Fruit fly (Drosophila melanogaster) whole organism, embryonic: Measurements from ENCODE around the gene frtz.

Experiments
- Ada2b ChIP-seq: fragments of 200-800 bp; sonication (Bioruptor generic); IDR thresholded peaks from 2 replicates; pipeline ENCODE4 v1.3.6; 2022; ENCODE audit warnings: missing biosample characterization, missing genetic modification characterization
- Bdp1 ChIP-seq: fragments of 200-800 bp; sonication (Bioruptor generic); optimal IDR thresholded peaks from 3 replicates; lab custom pipeline; 2016; ENCODE audit warnings: missing biosample characterization, missing genetic modification characterization
- BtbVII ChIP-seq: fragments of 200-800 bp; sonication (Bioruptor generic); optimal IDR thresholded peaks from 3 replicates; lab custom pipeline; 2017; ENCODE audit warnings: missing biosample characterization, mild to moderate bottlenecking, missing genetic modification characterization
- C15 ChIP-seq: fragments of 200-800 bp; sonication (Bioruptor generic); IDR thresholded peaks from 3 replicates; pipeline ENCODE4 v1.3.6; 2022; ENCODE audit warnings: missing biosample characterization, missing genetic modification characterization
- CG10267 ChIP-seq: fragments of 200-800 bp; sonication (Bioruptor generic); optimal IDR thresholded peaks from 2 replicates; lab custom pipeline; 2018; ENCODE audit warnings: missing biosample characterization, mild to moderate bottlenecking, missing genetic modification characterization, moderate library complexity
- CG10366 ChIP-seq: fragments of 200-800 bp; sonication (Bioruptor generic); IDR thresholded peaks from 2 replicates; pipeline ENCODE4 v1.3.6; 2022; ENCODE audit warnings: missing biosample characterization, missing genetic modification characterization
- CG10959 ChIP-seq: fragments of 200-800 bp; sonication (Bioruptor generic); IDR thresholded peaks from 2 replicates; pipeline ENCODE4 v1.3.6; 2022; ENCODE audit warnings: missing biosample characterization, missing genetic modification characterization
- CG12659 ChIP-seq: fragments of 200-800 bp; sonication (Bioruptor generic); optimal IDR thresholded peaks from 3 replicates; lab custom pipeline; 2017; ENCODE audit warnings: mild to moderate bottlenecking, missing biosample characterization, missing genetic modification reagents, missing genetic modification characterization
- CG12769 ChIP-seq: fragments of 200-800 bp; sonication (Bioruptor generic); optimal IDR thresholded peaks from 2 replicates; lab custom pipeline; 2019; ENCODE audit warnings: missing biosample characterization, mild to moderate bottlenecking, missing genetic modification characterization, moderate library complexity
- CG15601 ChIP-seq: fragments of 200-800 bp; sonication (Bioruptor generic); optimal IDR thresholded peaks from 3 replicates; lab custom pipeline; 2019; ENCODE audit warnings: missing biosample characterization, mild to moderate bottlenecking, missing genetic modification characterization, moderate library complexity
- CG18262 ChIP-seq: fragments of 200-800 bp; optimal IDR thresholded peaks from 3 replicates; lab custom pipeline; 2019; ENCODE audit warnings: missing biosample characterization, mild to moderate bottlenecking, missing genetic modification characterization, moderate library complexity
- CG32532 ChIP-seq: fragments of 200-800 bp; sonication (Bioruptor generic); IDR thresholded peaks from 2 replicates; pipeline ENCODE4 v1.3.6; 2022; ENCODE audit warnings: missing biosample characterization, missing genetic modification characterization
- CG3847 ChIP-seq: fragments of 200-800 bp; sonication (Bioruptor generic); IDR thresholded peaks from 2 replicates; pipeline ENCODE4 v1.3.6; 2022; ENCODE audit warnings: missing biosample characterization, missing genetic modification characterization
- CG6854 ChIP-seq: fragments of 200-800 bp; sonication (Bioruptor generic); optimal IDR thresholded peaks from 3 replicates; lab custom pipeline; 2017; ENCODE audit warnings: missing biosample characterization, mild to moderate bottlenecking, missing genetic modification characterization
- CG8281 ChIP-seq: fragments of 200-800 bp; sonication (Bioruptor generic); optimal IDR thresholded peaks from 2 replicates; lab custom pipeline; 2018; ENCODE audit warnings: missing biosample characterization, mild to moderate bottlenecking, missing genetic modification characterization, moderate library complexity
- CG8478 ChIP-seq: fragments of >200 bp; optimal IDR thresholded peaks from 2 replicates; lab custom pipeline; 2018
- Camta ChIP-seq: fragments of 200-800 bp; sonication (Bioruptor generic); optimal IDR thresholded peaks from 2 replicates; lab custom pipeline; 2016; ENCODE audit warnings: missing biosample characterization, missing genetic modification characterization
- CkIIα-i1 ChIP-seq: fragments of 200-800 bp; sonication (Bioruptor generic); IDR thresholded peaks from 2 replicates; pipeline ENCODE4 v1.3.6; 2022; ENCODE audit warnings: missing biosample characterization, missing genetic modification characterization
- CrebB ChIP-seq: fragments of 200-800 bp; sonication (Bioruptor generic); optimal IDR thresholded peaks from 3 replicates; lab custom pipeline; 2018; ENCODE audit warnings: missing biosample characterization, mild to moderate bottlenecking, missing genetic modification characterization
- Dad ChIP-seq: fragments of 200-800 bp; sonication (Bioruptor generic); optimal IDR thresholded peaks from 3 replicates; lab custom pipeline; 2016; ENCODE audit warnings: missing biosample characterization, missing genetic modification characterization
- Fer1 ChIP-seq: fragments of 200-800 bp; sonication (Bioruptor generic); optimal IDR thresholded peaks from 2 replicates; lab custom pipeline; 2017; ENCODE audit warnings: missing biosample characterization, mild to moderate bottlenecking, missing genetic modification characterization
- Fer3 ChIP-seq: fragments of 200-800 bp; sonication (Bioruptor generic); optimal IDR thresholded peaks from 2 replicates; lab custom pipeline; 2018; ENCODE audit warnings: missing biosample characterization, mild to moderate bottlenecking, missing genetic modification characterization, moderate library complexity
- Hr51 ChIP-seq, 2 experiments: fragments of 200-800 bp; sonication (Bioruptor generic); optimal IDR thresholded peaks; 2 replicates in 1 of 2; 3 replicates in 1 of 2; lab custom pipeline; 2016 to 2018; ENCODE audit warnings: missing biosample characterization in 2 of 2, missing genetic modification characterization in 2 of 2, mild to moderate bottlenecking in 1 of 2, moderate library complexity in 1 of 2
- Myb ChIP-seq: fragments of 200-800 bp; sonication (Bioruptor generic); optimal IDR thresholded peaks from 2 replicates; lab custom pipeline; 2016; ENCODE audit warnings: missing biosample characterization, missing genetic modification characterization
- NK7.1 ChIP-seq: fragments of 200-800 bp; sonication (Bioruptor generic); optimal IDR thresholded peaks from 3 replicates; lab custom pipeline; 2016; ENCODE audit warnings: missing biosample characterization, missing genetic modification characterization
- Neu2 ChIP-seq: fragments of 200-800 bp; sonication (Bioruptor generic); optimal IDR thresholded peaks from 3 replicates; lab custom pipeline; 2016; ENCODE audit warnings: missing biosample characterization, missing genetic modification characterization, borderline replicate concordance
- Poxn ChIP-seq: fragments of 200-800 bp; sonication (Bioruptor generic); IDR thresholded peaks from 2 replicates; pipeline ENCODE4 v1.3.6; 2022; ENCODE audit warnings: missing biosample characterization, missing genetic modification characterization
- Side ChIP-seq: fragments of 200-800 bp; sonication (Bioruptor generic); optimal IDR thresholded peaks from 2 replicates; lab custom pipeline; 2016; ENCODE audit warnings: missing biosample characterization, missing genetic modification characterization
- Sry-δ ChIP-seq: fragments of 200-800 bp; sonication (Bioruptor generic); optimal IDR thresholded peaks from 2 replicates; lab custom pipeline; 2016; ENCODE audit warnings: missing biosample characterization, missing genetic modification characterization
- ash1 ChIP-seq: fragments of 200-800 bp; sonication (Bioruptor generic); optimal IDR thresholded peaks from 2 replicates; lab custom pipeline; 2018; ENCODE audit warnings: missing biosample characterization, mild to moderate bottlenecking, missing genetic modification characterization
- az2 ChIP-seq: fragments of 200-800 bp; sonication (Bioruptor generic); optimal IDR thresholded peaks from 3 replicates; lab custom pipeline; 2016; ENCODE audit warnings: missing biosample characterization, missing genetic modification characterization
- bbx ChIP-seq: fragments of 200-800 bp; sonication (Bioruptor generic); IDR thresholded peaks from 2 replicates; pipeline ENCODE4 v1.3.6; 2022; ENCODE audit warnings: missing biosample characterization, missing genetic modification characterization; ENCODE audit not compliant: partially characterized antibody
- btn ChIP-seq: fragments of 200-800 bp; sonication (Bioruptor generic); optimal IDR thresholded peaks from 2 replicates; lab custom pipeline; 2016; ENCODE audit warnings: missing biosample characterization, missing genetic modification characterization
- chm ChIP-seq: fragments of 200-800 bp; sonication (Bioruptor generic); IDR thresholded peaks from 2 replicates; pipeline ENCODE4 v1.3.6; 2022; ENCODE audit warnings: missing biosample characterization, missing genetic modification characterization
- ci ChIP-seq: fragments of 200-800 bp; sonication (Bioruptor generic); IDR thresholded peaks from 3 replicates; pipeline ENCODE4 v1.3.6; 2022; ENCODE audit warnings: missing biosample characterization, missing genetic modification characterization
- cwo ChIP-seq: fragments of 200-800 bp; sonication (Bioruptor generic); optimal IDR thresholded peaks from 3 replicates; lab custom pipeline; 2017; ENCODE audit warnings: missing biosample characterization, missing genetic modification characterization, mild to moderate bottlenecking, moderate library complexity, missing genetic modification reagents
- dan ChIP-seq: fragments of 200-800 bp; sonication (Bioruptor generic); IDR thresholded peaks from 2 replicates; pipeline ENCODE4 v1.3.6; 2022; ENCODE audit warnings: missing biosample characterization, missing genetic modification characterization
- dysf ChIP-seq: fragments of 200-800 bp; sonication (Bioruptor generic); IDR thresholded peaks from 3 replicates; pipeline ENCODE4 v1.3.6; 2022; ENCODE audit warnings: missing biosample characterization, missing genetic modification characterization
- exex ChIP-seq: fragments of 200-800 bp; sonication (Bioruptor generic); optimal IDR thresholded peaks from 4 replicates; lab custom pipeline; 2018; ENCODE audit warnings: missing biosample characterization, mild to moderate bottlenecking, missing genetic modification characterization, moderate library complexity
- gsb ChIP-seq: fragments of 200-800 bp; sonication (Bioruptor generic); IDR thresholded peaks from 2 replicates; pipeline ENCODE4 v1.3.6; 2022; ENCODE audit warnings: missing biosample characterization, missing genetic modification characterization
- ham ChIP-seq: fragments of 200-800 bp; sonication (Bioruptor generic); IDR thresholded peaks from 2 replicates; pipeline ENCODE4 v1.3.6; 2022; ENCODE audit warnings: missing biosample characterization, missing genetic modification characterization
- lmd ChIP-seq: fragments of 200-800 bp; sonication (Bioruptor generic); IDR thresholded peaks from 2 replicates; pipeline ENCODE4 v1.3.6; 2022; ENCODE audit warnings: missing biosample characterization, missing genetic modification characterization
- pho ChIP-seq: fragments of 200-800 bp; sonication (Bioruptor generic); optimal IDR thresholded peaks from 2 replicates; lab custom pipeline; 2016; ENCODE audit warnings: missing biosample characterization, missing genetic modification characterization
- pzg ChIP-seq: fragments of 200-800 bp; sonication (Bioruptor generic); optimal IDR thresholded peaks from 3 replicates; lab custom pipeline; 2018; ENCODE audit warnings: missing biosample characterization, mild to moderate bottlenecking, missing genetic modification characterization, moderate library complexity
- seq ChIP-seq: fragments of 200-800 bp; sonication (Bioruptor generic); IDR thresholded peaks from 2 replicates; pipeline ENCODE4 v1.3.6; 2022; ENCODE audit warnings: missing biosample characterization, missing genetic modification characterization
- sna ChIP-seq: fragments of 200-800 bp; sonication (Bioruptor generic); IDR thresholded peaks from 2 replicates; pipeline ENCODE4 v1.3.6; 2022; ENCODE audit warnings: missing biosample characterization, missing genetic modification characterization; ENCODE audit not compliant: partially characterized antibody
- so ChIP-seq: fragments of 200-800 bp; sonication (Bioruptor generic); IDR thresholded peaks from 3 replicates; pipeline ENCODE4 v1.3.6; 2022; ENCODE audit warnings: missing biosample characterization, missing genetic modification characterization
- sob ChIP-seq: fragments of 200-800 bp; sonication (Bioruptor generic); IDR thresholded peaks from 2 replicates; pipeline ENCODE4 v1.3.6; 2022; ENCODE audit warnings: missing biosample characterization, missing genetic modification characterization
- sqz ChIP-seq: fragments of 200-800 bp; sonication (Bioruptor generic); optimal IDR thresholded peaks from 3 replicates; lab custom pipeline; 2018; ENCODE audit warnings: missing biosample characterization, mild to moderate bottlenecking, missing genetic modification characterization
- tap ChIP-seq: fragments of 200-800 bp; optimal IDR thresholded peaks from 3 replicates; lab custom pipeline; 2019; ENCODE audit warnings: missing biosample characterization, mild to moderate bottlenecking, missing genetic modification characterization, moderate library complexity
- tin ChIP-seq: fragments of 200-800 bp; sonication (Bioruptor generic); optimal IDR thresholded peaks from 3 replicates; lab custom pipeline; 2016; ENCODE audit warnings: missing biosample characterization, missing genetic modification characterization
- yki ChIP-seq: fragments of >200 bp; optimal IDR thresholded peaks from 3 replicates; lab custom pipeline; 2018

The frtz gene

DNA sequence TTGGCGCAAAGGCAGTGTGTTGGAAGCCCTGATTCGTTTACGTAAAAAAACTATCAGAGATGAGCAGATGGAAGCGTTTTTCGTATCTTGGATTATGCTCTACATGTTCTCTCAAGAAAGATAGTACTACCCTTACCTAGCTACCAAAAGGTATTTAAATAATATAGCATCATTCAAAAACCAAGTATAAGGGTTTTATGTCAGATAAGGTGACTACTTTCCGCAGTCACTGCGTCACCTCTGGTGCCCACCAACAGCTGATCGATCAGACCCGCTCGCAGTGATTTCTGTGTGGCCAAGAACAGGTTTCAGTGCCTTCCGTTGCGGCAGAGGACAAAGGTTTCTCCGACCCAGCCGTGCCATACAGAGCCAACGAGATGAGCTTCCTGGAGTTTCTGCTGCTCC, 14.0 kb upstream of the frtz start, which contains the start of the genes Eno and CG31937 (continued):
- TF ChIP-seq CrebB (tag; lab: Kevin White, UChicago) (peak; percentile 55), CG8478 (no peak), BtbVII (GFP tag; lab: Kevin White, UChicago) (no peak), chm (GFP tag; lab: Robert Waterston, UW) (0 out of 2 replicates have a peak, but pooled peaks have one; percentile 26), dysf (GFP tag; lab: Robert Waterston, UW) (peak; percentile 72; the same call in 1 of the 3 replicates), yki (lab: Kevin White, UChicago) (no peak), CG3847 (GFP tag; lab: Robert Waterston, UW) (0 out of 2 replicates have a peak, but pooled peaks have one; percentile 21), Myb (GFP tag; lab: Kevin White, UChicago) (peak; percentile 8), ham (GFP tag; lab: Robert Waterston, UW) (no peak), tap (tag; lab: Kevin White, UChicago) (no peak), pho (GFP tag; lab: Kevin White, UChicago) (peak; percentile 37), sob (GFP tag; lab: Robert Waterston, UW) (peak; percentile 76), exex (peak; percentile 21), CG15601 (no peak), Ada2b (GFP tag; lab: Robert Waterston, UW) (peak; percentile 57), Camta (GFP tag; lab: Kevin White, UChicago) (no peak), dan (GFP tag; lab: Robert Waterston, UW) (no peak), seq (GFP tag; lab: Robert Waterston, UW) (no peak), CG10267 (no peak), CG10366 (GFP tag; lab: Robert Waterston, UW) (peak; percentile 18; the same call in 1 of the 2 replicates), ci (GFP tag; lab: Robert Waterston, UW) (peak; percentile 63; the same call in 2 of the 3 replicates), ash1 (GFP tag; lab: Kevin White, UChicago) (no peak), CG12659 (peak; percentile 60), az2 (GFP tag; lab: Kevin White, UChicago) (no peak), CG8281 (no peak), CkIIα-i1 (GFP tag; lab: Robert Waterston, UW) (no peak), tin (peak; percentile 17), Poxn (GFP tag; lab: Robert Waterston, UW) (no peak), lmd (peak; percentile 60), gsb (GFP tag; lab: Robert Waterston, UW) (no peak), C15 (GFP tag; lab: Robert Waterston, UW) (0 out of 3 replicates have a peak, but pooled peaks have one; percentile 43), btn (GFP tag; lab: Kevin White, UChicago) (no peak), sna (GFP tag; lab: Robert Waterston, UW) (no peak), CG18262 (peak; percentile 22), sqz (GFP tag; lab: Kevin White, UChicago) (no peak), Neu2 (no peak), so (0 out of 3 replicates have a peak, but pooled peaks have one; percentile 29), NK7.1 (no peak), CG10959 (GFP tag; lab: Robert Waterston, UW) (no peak), Hr51 (GFP tag; optimal IDR thresholded peaks at IDR 0.05; lab: Kevin White, UChicago) (peak in 1 of 2 experiments; percentile 28), pzg (GFP tag; lab: Kevin White, UChicago) (peak; percentile 50), bbx (GFP tag; lab: Robert Waterston, UW) (no peak), Fer1 (GFP tag; lab: Kevin White, UChicago) (peak; percentile 54), Side (GFP tag; lab: Kevin White, UChicago) (peak; percentile 3), CG12769 (tag; lab: Kevin White, UChicago) (peak; percentile 76), cwo (GFP tag; lab: Kevin White, UChicago) (peak; percentile 18), Fer3 (tag; lab: Kevin White, UChicago) (peak; percentile 27), Bdp1 (GFP tag; lab: Kevin White, UChicago) (peak; percentile 12), Sry-δ (peak; percentile 29), CG6854 (GFP tag; lab: Kevin White, UChicago) (no peak), CG32532 (GFP tag; lab: Robert Waterston, UW) (peak; percentile 80), Dad (GFP tag; lab: Kevin White, UChicago) (no peak)
